Fruit fly (Drosophila melanogaster): ENCODE results near the gene Yod1.

DNA sequence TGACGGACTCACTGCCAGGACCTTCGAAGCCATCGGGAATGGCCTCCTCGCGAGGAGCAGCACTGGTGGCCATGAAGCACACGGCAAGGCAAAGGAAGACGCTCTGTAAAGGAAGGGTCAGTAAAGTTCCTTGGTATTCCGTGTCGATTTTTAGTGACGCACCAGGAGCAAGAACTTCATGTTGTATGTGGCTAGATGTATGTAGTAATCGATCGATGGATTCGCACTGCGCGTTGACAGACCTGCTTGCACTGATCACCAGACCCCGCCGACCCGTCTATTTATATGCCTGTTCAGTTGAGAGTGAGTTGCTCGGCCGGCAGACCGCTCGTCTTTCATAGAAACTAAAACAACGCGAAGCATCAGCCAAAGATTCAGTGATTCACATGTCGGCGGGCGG lies 705 bp upstream of the Yod1 start, which contains the start of gene CG15213:
- no peak for TF ChIP-seq Sin3A (optimal IDR thresholded peaks at IDR 0.05)
- no peak for TF ChIP-seq Myc (optimal IDR thresholded peaks at IDR 0.05)
- TF ChIP-seq h (optimal IDR thresholded peaks at IDR 0.05): no peak
- no peak for TF ChIP-seq psq (optimal IDR thresholded peaks at IDR 0.05)

Measured in Kc167 (cell line).